Fruit fly (Drosophila melanogaster) whole organism, embryonic: Measurements from ENCODE around the gene HDAC1.
A peak's percentile ranks its signal among the peaks of the same experiment; 100 is the strongest.

Source experiments
- CG9727 ChIP-seq: fragments of 200-800 bp; sonication (Bioruptor generic); optimal IDR thresholded peaks from 3 replicates; lab custom pipeline; 2017; ENCODE audit warnings: missing biosample characterization, mild to moderate bottlenecking, missing genetic modification characterization
- en ChIP-seq: fragments of 200-800 bp; sonication (Bioruptor generic); optimal IDR thresholded peaks from 2 replicates; lab custom pipeline; 2016; ENCODE audit warnings: missing biosample characterization, missing genetic modification characterization
- insv ChIP-seq, 2 experiments: fragments of 200-800 bp; sonication (Bioruptor generic); optimal IDR thresholded peaks; 3 replicates each; lab custom pipeline; 2016 to 2018; ENCODE audit warnings: missing biosample characterization in 2 of 2, missing genetic modification characterization in 2 of 2
- nerfin-1 ChIP-seq: fragments of 200-800 bp; sonication (Bioruptor generic); optimal IDR thresholded peaks from 3 replicates; lab custom pipeline; 2019; ENCODE audit warnings: missing biosample characterization, mild to moderate bottlenecking, missing genetic modification characterization, moderate library complexity
- repo ChIP-seq: fragments of 200-800 bp; sonication (Bioruptor generic); optimal IDR thresholded peaks from 2 replicates; lab custom pipeline; 2016; ENCODE audit warnings: missing biosample characterization, missing genetic modification characterization
- salm ChIP-seq: fragments of 200-800 bp; sonication (Bioruptor generic); optimal IDR thresholded peaks from 2 replicates; lab custom pipeline; 2018; ENCODE audit warnings: missing biosample characterization, mild to moderate bottlenecking, missing genetic modification characterization
- sob ChIP-seq: fragments of 200-800 bp; sonication (Bioruptor generic); IDR thresholded peaks from 2 replicates; pipeline ENCODE4 v1.3.6; 2022; ENCODE audit warnings: missing biosample characterization, missing genetic modification characterization

DNA sequence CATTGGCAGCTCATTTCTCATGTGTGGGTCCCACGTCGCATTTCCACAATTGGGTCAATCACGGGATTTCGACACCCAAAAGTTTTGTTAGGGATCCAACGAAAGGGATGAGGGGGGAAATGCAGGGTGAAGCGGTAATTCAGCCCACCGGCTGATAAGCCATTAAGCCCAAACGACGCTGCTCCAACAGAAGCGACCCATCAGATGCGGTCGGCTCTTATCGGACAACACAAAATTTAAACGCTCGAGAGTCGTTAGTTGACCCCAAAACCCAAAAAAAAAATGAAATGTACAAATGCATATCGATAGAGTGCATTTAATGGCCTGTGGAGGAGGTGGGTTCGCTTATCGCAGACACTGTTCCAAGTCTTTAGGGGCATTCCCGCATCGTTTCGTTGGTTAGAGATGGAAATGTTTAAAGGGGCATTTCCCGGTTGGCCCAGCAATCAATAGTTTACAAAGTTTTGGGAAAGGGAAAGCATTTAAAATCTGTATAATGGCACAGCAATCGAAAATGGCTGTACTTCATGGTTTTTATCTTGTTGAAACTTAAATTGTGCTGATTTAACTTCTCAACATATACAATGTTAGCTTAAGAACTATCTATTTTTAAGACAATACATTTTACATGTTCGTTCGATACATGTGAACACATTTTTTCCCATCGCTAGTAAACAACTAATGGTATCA lies 19.6 kb upstream of the HDAC1 start:
- no peak for TF ChIP-seq en (GFP tag; lab: Kevin White, UChicago)
- no peak for TF ChIP-seq CG9727 (GFP tag; lab: Kevin White, UChicago)
- no peak for TF ChIP-seq salm (tag; lab: Kevin White, UChicago)
- TF ChIP-seq repo (GFP tag; lab: Kevin White, UChicago) = no peak
- TF ChIP-seq insv (GFP tag; optimal IDR thresholded peaks at IDR 0.05; lab: Kevin White, UChicago) = no peak
- peak; percentile 2 for TF ChIP-seq nerfin-1
- TF ChIP-seq sob = no peak
